Fruit fly (Drosophila melanogaster): ENCODE results near the gene CG6845.

CG6845 gene

DNA sequence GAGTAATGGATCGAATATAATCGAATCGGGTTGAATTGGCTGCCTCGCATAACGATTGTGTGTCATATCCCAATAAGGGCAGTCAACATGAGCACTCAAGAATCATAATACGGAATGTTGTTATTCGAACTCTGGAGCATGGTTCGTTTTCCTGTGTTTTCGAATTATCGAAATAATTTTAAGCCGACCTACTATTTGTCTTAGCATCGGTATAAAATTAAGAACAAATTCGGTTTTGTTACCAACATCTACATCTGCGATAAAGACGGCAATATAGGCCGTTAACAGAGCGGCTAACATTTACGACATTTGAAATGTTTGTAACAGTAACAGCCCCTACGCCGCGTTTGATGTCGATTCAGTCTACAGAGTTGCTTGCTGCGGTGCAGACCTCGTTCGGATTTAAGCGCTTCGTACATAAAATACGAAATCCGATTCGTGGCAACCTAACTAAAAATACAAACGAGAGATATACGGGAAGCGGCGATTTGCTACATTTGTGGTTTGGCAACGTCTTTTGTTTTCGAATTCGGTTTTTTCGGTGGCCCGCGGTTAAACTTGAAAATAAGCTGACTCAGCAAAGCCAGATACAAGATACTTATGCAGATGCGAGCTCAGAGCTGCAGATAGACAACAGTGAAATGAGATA is 14.3 kb downstream of the CG6845 start (continued):
- no peak for TF ChIP-seq ftz-f1 (GFP tag; optimal IDR thresholded peaks at IDR 0.05)
- no peak for TF ChIP-seq CG17186 (GFP tag; optimal IDR thresholded peaks at IDR 0.05)
- TF ChIP-seq pros (GFP tag; optimal IDR thresholded peaks at IDR 0.05): peak; percentile 29
- TF ChIP-seq CG3407 (GFP tag; optimal IDR thresholded peaks at IDR 0.05): no peak
- peak; percentile 44 for TF ChIP-seq Nf-YC (tag; optimal IDR thresholded peaks at IDR 0.05)
- TF ChIP-seq al (GFP tag; IDR thresholded peaks at IDR 0.05): no peak
- TF ChIP-seq chm (GFP tag; IDR thresholded peaks at IDR 0.05): peak; percentile 67
- TF ChIP-seq CG9727 (GFP tag; optimal IDR thresholded peaks at IDR 0.05): no peak
- peak; percentile 8 for TF ChIP-seq Meics (GFP tag; optimal IDR thresholded peaks at IDR 0.05)
- TF ChIP-seq CG2875 (GFP tag; optimal IDR thresholded peaks at IDR 0.05): no peak
- TF ChIP-seq CG6854 (GFP tag; optimal IDR thresholded peaks at IDR 0.05): no peak
- TF ChIP-seq Hsf (GFP tag; optimal IDR thresholded peaks at IDR 0.05): no peak
- no peak for TF ChIP-seq Sin3A (optimal IDR thresholded peaks at IDR 0.05)
- TF ChIP-seq Atf-2 (GFP tag; optimal IDR thresholded peaks at IDR 0.05): no peak
- no peak for TF ChIP-seq CG3726 (GFP tag; IDR thresholded peaks at IDR 0.05)
- TF ChIP-seq CG4617 (GFP tag; optimal IDR thresholded peaks at IDR 0.05; ENCODE audit: borderline replicate concordance): no peak
- TF ChIP-seq Stat92E (GFP tag; optimal IDR thresholded peaks at IDR 0.05): no peak
- TF ChIP-seq bsh (GFP tag; optimal IDR thresholded peaks at IDR 0.05): no peak
- peak in 1 of 2 experiments; percentile 79 for TF ChIP-seq eve (GFP tag; optimal IDR thresholded peaks at IDR 0.05)
- peak; percentile 46 for TF ChIP-seq CG3281 (GFP tag; optimal IDR thresholded peaks at IDR 0.05)
- no peak for TF ChIP-seq CG4424 (GFP tag; optimal IDR thresholded peaks at IDR 0.05)
- no peak for TF ChIP-seq Ravus (GFP tag; IDR thresholded peaks at IDR 0.05)
- TF ChIP-seq MBD-R2 (GFP tag; IDR thresholded peaks at IDR 0.05): peak; percentile 4; the same call in 1 of the 2 replicates
- TF ChIP-seq dmrt11E (tag; optimal IDR thresholded peaks at IDR 0.05): no peak
- TF ChIP-seq Doc3 (GFP tag; IDR thresholded peaks at IDR 0.05; ENCODE audit: partially characterized antibody): no peak
- TF ChIP-seq CHES-1-like (GFP tag; optimal IDR thresholded peaks at IDR 0.05): no peak
- TF ChIP-seq CG33213 (GFP tag; optimal IDR thresholded peaks at IDR 0.05): no peak
- no peak for TF ChIP-seq CG3163 (GFP tag; optimal IDR thresholded peaks at IDR 0.05)
- TF ChIP-seq chn (GFP tag; optimal IDR thresholded peaks at IDR 0.05): no peak
- no peak for TF ChIP-seq dmrt99B (tag; optimal IDR thresholded peaks at IDR 0.05)
- peak; percentile 38 for TF ChIP-seq B-H2 (GFP tag; optimal IDR thresholded peaks at IDR 0.05)
- TF ChIP-seq NFAT (GFP tag; IDR thresholded peaks at IDR 0.05): peak; percentile 36; the same call in 1 of the 2 replicates
- TF ChIP-seq CG6765 (GFP tag; optimal IDR thresholded peaks at IDR 0.05): peak; percentile 7
- TF ChIP-seq CG1603 (tag; optimal IDR thresholded peaks at IDR 0.05): peak; percentile 7
- no peak for TF ChIP-seq CG14965 (GFP tag; optimal IDR thresholded peaks at IDR 0.05; ENCODE audit: borderline replicate concordance)
- TF ChIP-seq CkIIα-i1 (GFP tag; IDR thresholded peaks at IDR 0.05): no peak
- no peak for TF ChIP-seq ato (GFP tag; IDR thresholded peaks at IDR 0.05; ENCODE audit: partially characterized antibody)
- TF ChIP-seq Blimp-1 (GFP tag; optimal IDR thresholded peaks at IDR 0.05): no peak
- TF ChIP-seq CG16863 (GFP tag; optimal IDR thresholded peaks at IDR 0.05): no peak
- no peak for TF ChIP-seq danr (GFP tag; IDR thresholded peaks at IDR 0.05)
- peak; percentile 70 for TF ChIP-seq ci (GFP tag; IDR thresholded peaks at IDR 0.05)
- TF ChIP-seq Fer3 (tag; optimal IDR thresholded peaks at IDR 0.05): peak; percentile 12
- no peak for TF ChIP-seq Taf1 (GFP tag; IDR thresholded peaks at IDR 0.05)
- TF ChIP-seq CG13775 (GFP tag; optimal IDR thresholded peaks at IDR 0.05): no peak
- peak; percentile 95 for TF ChIP-seq Jarid2 (GFP tag; optimal IDR thresholded peaks at IDR 0.05)
- peak; percentile 64 for TF ChIP-seq HLHmδ (GFP tag; optimal IDR thresholded peaks at IDR 0.05)
- no peak for TF ChIP-seq Abd-B (GFP tag; optimal IDR thresholded peaks at IDR 0.05)
- no peak for TF ChIP-seq CG12219 (GFP tag; optimal IDR thresholded peaks at IDR 0.05)
- no peak for TF ChIP-seq wek (GFP tag; optimal IDR thresholded peaks at IDR 0.05)
- TF ChIP-seq Mrtf (GFP tag; IDR thresholded peaks at IDR 0.05): no peak

All from whole organism, embryonic.